Fruit fly (Drosophila melanogaster) S2 (cell line): ENCODE data around the gene CG43082.

Source experiments
- CG8478 ChIP-seq: fragments of >200 bp; optimal IDR thresholded peaks from 2 replicates; lab custom pipeline; 2018
- CTCF ChIP-seq, 2 experiments: fragments of >200 bp; optimal IDR thresholded peaks; 2 replicates each; lab custom pipeline; 2018

dm6 chr3L:15659341-15659740, 2.3 kb upstream of the CG43082 start, which contains the start of the genes Eig71Eh and Eig71Ei:
- TF ChIP-seq CTCF (optimal IDR thresholded peaks at IDR 0.05; lab: Kevin White, UChicago) = no peak
- TF ChIP-seq CG8478 = no peak
